Worm (Caenorhabditis elegans): ENCODE results near the gene cpf-2.

ce11 chrIII:13254178-13254725 lies 14.4 kb downstream of the cpf-2 start, which contains the start of gene F56A8.9:
- TF ChIP-seq snpc-4 (tag; optimal IDR thresholded peaks at IDR 0.05) (no peak), nhr-76 (tag; optimal IDR thresholded peaks at IDR 0.05) (no peak)
